Fruit fly (Drosophila melanogaster) whole organism, embryonic: ENCODE results near the gene CG8319.

Experiments
- CG10543 ChIP-seq: fragments of 200-800 bp; sonication (Bioruptor generic); optimal IDR thresholded peaks from 3 replicates; lab custom pipeline; 2017; ENCODE audit warnings: missing biosample characterization, mild to moderate bottlenecking, missing genetic modification characterization, moderate library complexity
- CG12769 ChIP-seq: fragments of 200-800 bp; sonication (Bioruptor generic); optimal IDR thresholded peaks from 2 replicates; lab custom pipeline; 2019; ENCODE audit warnings: missing biosample characterization, mild to moderate bottlenecking, missing genetic modification characterization, moderate library complexity
- CG13424 ChIP-seq: fragments of 200-800 bp; sonication (Bioruptor generic); optimal IDR thresholded peaks from 2 replicates; lab custom pipeline; 2019; ENCODE audit warnings: missing biosample characterization, mild to moderate bottlenecking, missing genetic modification characterization, moderate library complexity
- CG13775 ChIP-seq: fragments of 200-800 bp; sonication (Bioruptor generic); optimal IDR thresholded peaks from 3 replicates; lab custom pipeline; 2017; ENCODE audit warnings: missing biosample characterization, mild to moderate bottlenecking, missing genetic modification characterization
- CG17385 ChIP-seq: fragments of 200-800 bp; sonication (Bioruptor generic); optimal IDR thresholded peaks from 3 replicates; lab custom pipeline; 2018; ENCODE audit warnings: missing biosample characterization, mild to moderate bottlenecking, missing genetic modification characterization
- CG18262 ChIP-seq: fragments of 200-800 bp; optimal IDR thresholded peaks from 3 replicates; lab custom pipeline; 2019; ENCODE audit warnings: missing biosample characterization, mild to moderate bottlenecking, missing genetic modification characterization, moderate library complexity
- CG30431 ChIP-seq: fragments of 200-800 bp; sonication (Bioruptor generic); optimal IDR thresholded peaks from 2 replicates; lab custom pipeline; 2017; ENCODE audit warnings: missing biosample characterization, missing genetic modification characterization
- CG31224 ChIP-seq: fragments of 200-800 bp; sonication (Bioruptor generic); IDR thresholded peaks from 2 replicates; pipeline ENCODE4 v1.3.6; 2022; ENCODE audit warnings: missing biosample characterization, missing genetic modification characterization
- CG33213 ChIP-seq: fragments of 200-800 bp; sonication (Bioruptor generic); optimal IDR thresholded peaks from 3 replicates; lab custom pipeline; 2016; ENCODE audit warnings: missing biosample characterization, missing genetic modification characterization
- CG3407 ChIP-seq: fragments of 200-800 bp; sonication (Bioruptor generic); optimal IDR thresholded peaks from 2 replicates; lab custom pipeline; 2018; ENCODE audit warnings: missing biosample characterization, mild to moderate bottlenecking, missing genetic modification characterization
- CG4730 ChIP-seq: fragments of 200-800 bp; sonication (Bioruptor generic); IDR thresholded peaks from 2 replicates; pipeline ENCODE4 v1.3.6; 2022; ENCODE audit warnings: missing biosample characterization, missing genetic modification characterization
- CG7786 ChIP-seq: fragments of 200-800 bp; sonication (Bioruptor generic); optimal IDR thresholded peaks from 2 replicates; lab custom pipeline; 2016; ENCODE audit warnings: missing biosample characterization, missing genetic modification characterization
- CG8290 ChIP-seq, 3 experiments: fragments of 200-800 bp; sonication (Bioruptor generic); optimal IDR thresholded peaks; 2 replicates each; lab custom pipeline; 2016 to 2019; ENCODE audit warnings: missing biosample characterization in 3 of 3, missing genetic modification characterization in 3 of 3, mild to moderate bottlenecking in 2 of 3, moderate library complexity in 1 of 3
- CG8388 ChIP-seq: fragments of 200-800 bp; sonication (Bioruptor generic); optimal IDR thresholded peaks from 2 replicates; lab custom pipeline; 2019; ENCODE audit warnings: missing biosample characterization, mild to moderate bottlenecking, missing genetic modification characterization, moderate library complexity
- CkIIα-i1 ChIP-seq: fragments of 200-800 bp; sonication (Bioruptor generic); IDR thresholded peaks from 2 replicates; pipeline ENCODE4 v1.3.6; 2022; ENCODE audit warnings: missing biosample characterization, missing genetic modification characterization
- Dip2 ChIP-seq: fragments of 200-800 bp; sonication (Bioruptor generic); IDR thresholded peaks from 2 replicates; pipeline ENCODE4 v1.3.6; 2022; ENCODE audit warnings: missing biosample characterization, missing genetic modification characterization
- Doc3 ChIP-seq: fragments of 200-800 bp; sonication (Bioruptor generic); IDR thresholded peaks from 3 replicates; pipeline ENCODE4 v1.3.6; 2022; ENCODE audit warnings: missing biosample characterization, missing genetic modification characterization; ENCODE audit not compliant: partially characterized antibody
- E2f1 ChIP-seq: fragments of 200-800 bp; sonication (Bioruptor generic); IDR thresholded peaks from 2 replicates; pipeline ENCODE4 v1.3.6; 2022; ENCODE audit warnings: missing biosample characterization, missing genetic modification characterization
- Fer1 ChIP-seq: fragments of 200-800 bp; sonication (Bioruptor generic); optimal IDR thresholded peaks from 2 replicates; lab custom pipeline; 2017; ENCODE audit warnings: missing biosample characterization, mild to moderate bottlenecking, missing genetic modification characterization
- GATAe ChIP-seq: fragments of 200-800 bp; sonication (Bioruptor generic); conservative IDR thresholded peaks from 2 replicates; pipeline ENCODE4 v1.3.6; 2022; ENCODE audit warnings: missing biosample characterization, missing genetic modification characterization
- MESR4 ChIP-seq: fragments of 200-800 bp; sonication (Bioruptor generic); optimal IDR thresholded peaks from 2 replicates; lab custom pipeline; 2018; ENCODE audit warnings: missing biosample characterization, mild to moderate bottlenecking, missing genetic modification characterization, moderate library complexity
- Med ChIP-seq: fragments of 200-800 bp; sonication (Bioruptor generic); peaks from one replicate; lab custom pipeline; 2016; ENCODE audit warnings: missing biosample characterization, missing genetic modification characterization, mild to moderate bottlenecking, inconsistent platforms, moderate library complexity
- Mes4 ChIP-seq: fragments of 200-800 bp; sonication (Bioruptor generic); optimal IDR thresholded peaks from 2 replicates; lab custom pipeline; 2016; ENCODE audit warnings: missing biosample characterization, missing genetic modification characterization
- Pdp1 ChIP-seq, 2 experiments: fragments of 200-800 bp; sonication (Bioruptor generic); optimal IDR thresholded peaks; 3 replicates each; lab custom pipeline; 2016; ENCODE audit warnings: missing biosample characterization in 2 of 2, missing genetic modification characterization in 2 of 2, mild to moderate bottlenecking in 1 of 2, moderate library complexity in 1 of 2
- Sry-δ ChIP-seq: fragments of 200-800 bp; sonication (Bioruptor generic); optimal IDR thresholded peaks from 2 replicates; lab custom pipeline; 2016; ENCODE audit warnings: missing biosample characterization, missing genetic modification characterization
- Ssrp ChIP-seq: fragments of 200-800 bp; sonication (Bioruptor generic); optimal IDR thresholded peaks from 2 replicates; lab custom pipeline; 2018; ENCODE audit warnings: missing biosample characterization, mild to moderate bottlenecking, missing genetic modification characterization, moderate library complexity
- YL-1 ChIP-seq: fragments of 200-800 bp; sonication (Bioruptor generic); optimal IDR thresholded peaks from 3 replicates; lab custom pipeline; 2017; ENCODE audit warnings: missing biosample characterization, mild to moderate bottlenecking, missing genetic modification characterization
- amos ChIP-seq: fragments of 200-800 bp; sonication (Bioruptor generic); IDR thresholded peaks from 2 replicates; pipeline ENCODE4 v1.3.6; 2022; ENCODE audit warnings: missing biosample characterization, missing genetic modification characterization; ENCODE audit not compliant: partially characterized antibody
- ash1 ChIP-seq: fragments of 200-800 bp; sonication (Bioruptor generic); optimal IDR thresholded peaks from 2 replicates; lab custom pipeline; 2018; ENCODE audit warnings: missing biosample characterization, mild to moderate bottlenecking, missing genetic modification characterization
- bsh ChIP-seq, 2 experiments: fragments of 200-800 bp; sonication (Bioruptor generic); optimal IDR thresholded peaks; 2 replicates each; lab custom pipeline; 2017 to 2018; ENCODE audit warnings: mild to moderate bottlenecking in 2 of 2, missing biosample characterization in 2 of 2, missing genetic modification characterization in 2 of 2, moderate library complexity in 1 of 2
- cas ChIP-seq: fragments of 200-800 bp; sonication (Bioruptor generic); IDR thresholded peaks from 2 replicates; pipeline ENCODE4 v1.3.6; 2022; ENCODE audit warnings: missing biosample characterization, missing genetic modification characterization
- cg ChIP-seq: fragments of 200-800 bp; sonication (Bioruptor generic); optimal IDR thresholded peaks from 3 replicates; lab custom pipeline; 2019; ENCODE audit warnings: missing biosample characterization, mild to moderate bottlenecking, missing genetic modification characterization, moderate library complexity
- cwo ChIP-seq: fragments of 200-800 bp; sonication (Bioruptor generic); optimal IDR thresholded peaks from 3 replicates; lab custom pipeline; 2017; ENCODE audit warnings: missing biosample characterization, missing genetic modification characterization, mild to moderate bottlenecking, moderate library complexity, missing genetic modification reagents
- dpn ChIP-seq, 2 experiments: fragments of 200-800 bp; sonication (Bioruptor generic); optimal IDR thresholded peaks; 3 replicates each; lab custom pipeline; 2016; ENCODE audit warnings: missing biosample characterization in 2 of 2, missing genetic modification characterization in 2 of 2
- fu2 ChIP-seq: fragments of 200-800 bp; sonication (Bioruptor generic); optimal IDR thresholded peaks from 2 replicates; lab custom pipeline; 2016; ENCODE audit warnings: missing biosample characterization, missing genetic modification characterization
- hbn ChIP-seq: fragments of 200-800 bp; sonication (Bioruptor generic); IDR thresholded peaks from 2 replicates; pipeline ENCODE4 v1.3.6; 2022; ENCODE audit warnings: missing biosample characterization, missing genetic modification characterization; ENCODE audit not compliant: partially characterized antibody
- kah ChIP-seq: fragments of 200-800 bp; sonication (Bioruptor generic); optimal IDR thresholded peaks from 2 replicates; lab custom pipeline; 2018; ENCODE audit warnings: missing biosample characterization, mild to moderate bottlenecking, missing genetic modification characterization
- mirr ChIP-seq: fragments of 200-800 bp; sonication (Bioruptor generic); optimal IDR thresholded peaks from 3 replicates; lab custom pipeline; 2018; ENCODE audit warnings: missing biosample characterization, mild to moderate bottlenecking, missing genetic modification characterization
- mld ChIP-seq: fragments of 200-800 bp; sonication (Bioruptor generic); IDR thresholded peaks from 3 replicates; pipeline ENCODE4 v1.3.6; 2022; ENCODE audit warnings: missing biosample characterization, missing genetic modification characterization; ENCODE audit not compliant: partially characterized antibody
- phol ChIP-seq: fragments of 200-800 bp; sonication (Bioruptor generic); optimal IDR thresholded peaks from 3 replicates; lab custom pipeline; 2018; ENCODE audit warnings: missing biosample characterization, mild to moderate bottlenecking, missing genetic modification characterization, moderate library complexity
- psq ChIP-seq: fragments of 200-800 bp; sonication (Bioruptor generic); optimal IDR thresholded peaks from 2 replicates; lab custom pipeline; 2017; ENCODE audit warnings: missing biosample characterization, missing genetic modification characterization
- rib ChIP-seq: fragments of 200-800 bp; sonication (Bioruptor generic); IDR thresholded peaks from 2 replicates; pipeline ENCODE4 v1.3.6; 2022; ENCODE audit warnings: missing biosample characterization, missing genetic modification characterization
- sd ChIP-seq: fragments of 200-800 bp; sonication (Bioruptor generic); optimal IDR thresholded peaks from 3 replicates; lab custom pipeline; 2018; ENCODE audit warnings: missing biosample characterization, mild to moderate bottlenecking, missing genetic modification characterization, moderate library complexity

The CG8319 gene

DNA sequence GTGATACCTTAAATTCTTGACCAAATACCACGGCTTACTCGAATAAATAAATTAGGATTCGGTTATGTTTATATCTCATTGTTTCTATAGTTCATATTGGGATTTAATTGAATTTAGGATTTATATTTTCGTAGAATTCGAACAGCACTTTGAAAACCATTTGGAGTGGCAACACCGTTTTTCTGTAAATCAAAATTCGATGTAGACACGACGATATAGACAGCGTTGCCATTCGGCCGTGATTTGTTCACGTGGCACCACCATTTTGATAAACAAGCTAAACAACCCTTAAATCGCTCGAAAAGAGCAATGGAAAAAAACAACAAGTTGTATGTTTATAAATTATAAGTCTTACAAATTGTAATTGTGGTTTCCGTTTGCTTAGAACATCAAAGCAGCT lies 1.5 kb downstream of the CG8319 start (continued):
- TF ChIP-seq CG31224 (GFP tag; lab: Robert Waterston, UW) (no peak), CG4730 (GFP tag; lab: Robert Waterston, UW) (no peak), CG13775 (GFP tag; lab: Kevin White, UChicago) (no peak), amos (peak; percentile 67; the same call in 1 of the 2 replicates), hbn (GFP tag; lab: Robert Waterston, UW) (no peak), fu2 (GFP tag; lab: Kevin White, UChicago) (no peak), Dip2 (GFP tag; lab: Robert Waterston, UW) (no peak), rib (GFP tag; lab: Robert Waterston, UW) (no peak), E2f1 (GFP tag; lab: Robert Waterston, UW) (no peak), Sry-δ (peak; percentile 8), CG30431 (GFP tag; lab: Kevin White, UChicago) (no peak)

DNA sequence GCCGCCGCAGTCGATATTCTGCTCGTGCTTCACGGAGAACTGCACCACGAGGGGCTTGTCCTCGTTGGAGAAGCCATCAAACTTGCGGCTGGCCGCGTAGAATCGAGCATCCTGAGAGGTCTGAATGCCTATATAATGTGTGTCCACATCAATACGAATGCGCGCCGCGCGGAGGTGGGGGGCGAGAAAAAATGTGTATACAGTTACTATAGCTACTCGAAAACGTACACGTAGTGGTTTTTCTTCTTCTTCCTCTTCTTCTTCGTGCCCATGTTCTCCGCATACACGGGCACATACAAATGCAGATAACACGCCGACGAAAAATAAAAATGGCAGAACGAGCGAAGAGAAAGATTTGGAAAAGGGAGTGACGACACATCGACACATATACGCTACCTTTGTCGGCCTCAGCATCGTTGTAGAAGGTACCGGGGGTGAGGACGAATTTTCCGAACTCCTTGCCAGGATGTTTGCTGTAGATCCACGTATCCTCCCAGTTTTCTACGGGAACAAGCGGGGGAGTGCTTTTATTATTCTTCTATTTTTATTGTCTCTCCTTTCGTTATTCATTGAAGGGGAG lies 3.0 kb downstream of the CG8319 start:
- TF ChIP-seq cas (GFP tag; lab: Robert Waterston, UW) (no peak), Fer1 (peak; percentile 5), CG8388 (no peak), CG13424 (tag; lab: Kevin White, UChicago) (no peak), dpn (GFP tag; optimal IDR thresholded peaks at IDR 0.05; lab: Kevin White, UChicago) (no peak), Med (GFP tag; lab: Kevin White, UChicago) (peak; percentile 70), CG18262 (tag; lab: Kevin White, UChicago) (no peak), amos (no peak), CG33213 (GFP tag; lab: Kevin White, UChicago) (no peak), CG12769 (peak; percentile 10), cwo (peak; percentile 13), CkIIα-i1 (no peak), YL-1 (GFP tag; lab: Kevin White, UChicago) (peak; percentile 86), cg (GFP tag; lab: Kevin White, UChicago) (peak; percentile 80), Ssrp (peak; percentile 9), Doc3 (GFP tag; lab: Robert Waterston, UW) (no peak), Mes4 (no peak), sd (tag; lab: Kevin White, UChicago) (peak; percentile 71), CG7786 (GFP tag; lab: Kevin White, UChicago) (peak; percentile 5), ash1 (GFP tag; lab: Kevin White, UChicago) (no peak), CG8290 (GFP tag; optimal IDR thresholded peaks at IDR 0.05; lab: Kevin White, UChicago) (no peak), CG8290 (tag; optimal IDR thresholded peaks at IDR 0.05; lab: Kevin White, UChicago) (peak in 1 of 2 experiments; percentile 23), psq (peak; percentile 34), mirr (GFP tag; lab: Kevin White, UChicago) (peak; percentile 18), mld (GFP tag; lab: Robert Waterston, UW) (no peak), bsh (GFP tag; optimal IDR thresholded peaks at IDR 0.05; lab: Kevin White, UChicago) (peak in 1 of 2 experiments; percentile 18), kah (peak; percentile 85), CG3407 (GFP tag; lab: Kevin White, UChicago) (no peak), GATAe (GFP tag; lab: Robert Waterston, UW) (no peak), CG17385 (peak; percentile 98), CG10543 (GFP tag; lab: Kevin White, UChicago) (peak; percentile 22), phol (tag; lab: Kevin White, UChicago) (peak; percentile 69), Pdp1 (GFP tag; optimal IDR thresholded peaks at IDR 0.05; lab: Kevin White, UChicago) (peak in 1 of 2 experiments; percentile 25), MESR4 (peak; percentile 83)
